Fruit fly (Drosophila melanogaster) whole organism, prepupa: Measurements from ENCODE around the gene Myo81F.

ENCODE experiments used
- CG10631 ChIP-seq: fragments of 200-800 bp; sonication (Bioruptor generic); optimal IDR thresholded peaks from 2 replicates; lab custom pipeline; 2016; ENCODE audit warnings: missing biosample characterization, missing genetic modification characterization
- CG10669 ChIP-seq: fragments of 200-800 bp; sonication (Bioruptor generic); optimal IDR thresholded peaks from 3 replicates; lab custom pipeline; 2018; ENCODE audit warnings: missing biosample characterization, mild to moderate bottlenecking, missing genetic modification characterization, moderate library complexity
- CG1621 ChIP-seq: fragments of 200-800 bp; sonication (Bioruptor generic); optimal IDR thresholded peaks from 3 replicates; lab custom pipeline; 2018; ENCODE audit warnings: missing biosample characterization, mild to moderate bottlenecking, missing genetic modification characterization
- CG32006 ChIP-seq: fragments of 200-800 bp; sonication (Bioruptor generic); optimal IDR thresholded peaks from 3 replicates; lab custom pipeline; 2017; ENCODE audit warnings: missing biosample characterization, mild to moderate bottlenecking, missing genetic modification characterization
- CG3919 ChIP-seq: fragments of 200-800 bp; sonication (Bioruptor generic); optimal IDR thresholded peaks from 3 replicates; lab custom pipeline; 2016; ENCODE audit warnings: missing biosample characterization, missing genetic modification characterization
- CG6163 ChIP-seq: fragments of 200-800 bp; sonication (Bioruptor generic); IDR thresholded peaks from 3 replicates; pipeline ENCODE4 v1.3.6; 2022; ENCODE audit warnings: missing biosample characterization, missing genetic modification characterization
- CG6792 ChIP-seq: fragments of 200-800 bp; sonication (Bioruptor generic); optimal IDR thresholded peaks from 3 replicates; lab custom pipeline; 2016; ENCODE audit warnings: missing biosample characterization, missing genetic modification characterization
- CG6808 ChIP-seq: fragments of 200-800 bp; sonication (Bioruptor generic); optimal IDR thresholded peaks from 3 replicates; lab custom pipeline; 2017; ENCODE audit warnings: missing biosample characterization, missing genetic modification characterization, mild to moderate bottlenecking, moderate library complexity, missing genetic modification reagents
- CG7368 ChIP-seq: fragments of 200-800 bp; sonication (Bioruptor generic); optimal IDR thresholded peaks from 3 replicates; lab custom pipeline; 2016; ENCODE audit warnings: missing biosample characterization, missing genetic modification characterization
- CG8319 ChIP-seq: fragments of 200-800 bp; sonication (Bioruptor generic); optimal IDR thresholded peaks from 3 replicates; lab custom pipeline; 2016; ENCODE audit warnings: missing biosample characterization, missing genetic modification characterization
- CG9139 ChIP-seq: fragments of 200-800 bp; sonication (Bioruptor generic); optimal IDR thresholded peaks from 3 replicates; lab custom pipeline; 2017; ENCODE audit warnings: missing biosample characterization, mild to moderate bottlenecking, missing genetic modification characterization
- Eip75B ChIP-seq: fragments of 200-800 bp; sonication (Bioruptor generic); optimal IDR thresholded peaks from 3 replicates; lab custom pipeline; 2016; ENCODE audit warnings: missing biosample characterization, missing genetic modification characterization
- Ets96B ChIP-seq: fragments of 200-800 bp; optimal IDR thresholded peaks from 2 replicates; lab custom pipeline; 2019; ENCODE audit warnings: missing biosample characterization, mild to moderate bottlenecking, missing genetic modification characterization, moderate library complexity
- Gug ChIP-seq: fragments of 200-800 bp; sonication (Bioruptor generic); IDR thresholded peaks from 2 replicates; pipeline ENCODE4 v1.3.6; 2022; ENCODE audit warnings: missing biosample characterization, missing genetic modification characterization
- Hr38 ChIP-seq: sonication (Bioruptor generic); optimal IDR thresholded peaks from 2 replicates; lab custom pipeline; 2016; ENCODE audit warnings: missing biosample characterization, missing genetic modification characterization
- Hr4 ChIP-seq: fragments of 200-800 bp; sonication (Bioruptor generic); optimal IDR thresholded peaks from 3 replicates; lab custom pipeline; 2016; ENCODE audit warnings: missing biosample characterization, missing genetic modification characterization
- Lpt ChIP-seq: fragments of 200-800 bp; sonication (Bioruptor generic); optimal IDR thresholded peaks from 3 replicates; lab custom pipeline; 2016; ENCODE audit warnings: missing biosample characterization, missing genetic modification characterization
- Met ChIP-seq: fragments of 200-800 bp; sonication (Bioruptor generic); optimal IDR thresholded peaks from 3 replicates; lab custom pipeline; 2016; ENCODE audit warnings: missing biosample characterization, missing genetic modification characterization
- Smox ChIP-seq: fragments of 200-800 bp; sonication (Bioruptor generic); optimal IDR thresholded peaks from 3 replicates; lab custom pipeline; 2016; ENCODE audit warnings: missing biosample characterization, missing genetic modification characterization
- achi ChIP-seq: fragments of 200-800 bp; sonication (Bioruptor generic); optimal IDR thresholded peaks from 3 replicates; lab custom pipeline; 2016; ENCODE audit warnings: missing biosample characterization, missing genetic modification characterization
- acj6 ChIP-seq: fragments of 200-800 bp; sonication (Bioruptor generic); optimal IDR thresholded peaks from 3 replicates; lab custom pipeline; 2016; ENCODE audit warnings: missing biosample characterization, missing genetic modification characterization
- cyc ChIP-seq: fragments of 200-800 bp; sonication (Bioruptor generic); optimal IDR thresholded peaks from 3 replicates; lab custom pipeline; 2016; ENCODE audit warnings: missing biosample characterization, missing genetic modification characterization
- dac ChIP-seq: fragments of 200-800 bp; sonication (Bioruptor generic); optimal IDR thresholded peaks from 2 replicates; lab custom pipeline; 2017; ENCODE audit warnings: missing biosample characterization, mild to moderate bottlenecking, missing genetic modification characterization
- dsx ChIP-seq: fragments of 200-800 bp; optimal IDR thresholded peaks from 3 replicates; lab custom pipeline; 2019; ENCODE audit warnings: missing biosample characterization, mild to moderate bottlenecking, missing genetic modification characterization, moderate library complexity; ENCODE audit not compliant: poor library complexity, severe bottlenecking
- esn ChIP-seq: fragments of 200-800 bp; sonication (Bioruptor generic); optimal IDR thresholded peaks from 2 replicates; lab custom pipeline; 2016; ENCODE audit warnings: missing biosample characterization, mild to moderate bottlenecking, missing genetic modification characterization, moderate library complexity
- fd59A ChIP-seq: fragments of 200-800 bp; sonication (Bioruptor generic); optimal IDR thresholded peaks from 2 replicates; lab custom pipeline; 2017; ENCODE audit warnings: missing biosample characterization, mild to moderate bottlenecking, missing genetic modification characterization, missing genetic modification reagents
- fd85E ChIP-seq: fragments of 200-800 bp; sonication (Bioruptor generic); optimal IDR thresholded peaks from 3 replicates; lab custom pipeline; 2016; ENCODE audit warnings: missing biosample characterization, missing genetic modification characterization
- fkh ChIP-seq: fragments of 200-800 bp; sonication (Bioruptor generic); optimal IDR thresholded peaks from 3 replicates; lab custom pipeline; 2017; ENCODE audit warnings: missing biosample characterization, mild to moderate bottlenecking, missing genetic modification characterization, moderate library complexity
- lz ChIP-seq: fragments of 200-800 bp; sonication (Bioruptor generic); optimal IDR thresholded peaks from 3 replicates; lab custom pipeline; 2016; ENCODE audit warnings: missing biosample characterization, missing genetic modification characterization
- pdm3 ChIP-seq: fragments of 200-800 bp; sonication (Bioruptor generic); optimal IDR thresholded peaks from 3 replicates; lab custom pipeline; 2016; ENCODE audit warnings: missing biosample characterization, missing genetic modification characterization
- ss ChIP-seq, 2 experiments: fragments of 200-800 bp; sonication (Bioruptor generic); optimal IDR thresholded peaks; 2 replicates in 1 of 2; 3 replicates in 1 of 2; lab custom pipeline; 2017 to 2018; ENCODE audit warnings: mild to moderate bottlenecking in 2 of 2, missing biosample characterization in 2 of 2, missing genetic modification characterization in 2 of 2, moderate library complexity in 1 of 2
- svp ChIP-seq: fragments of 200-800 bp; sonication (Bioruptor generic); peaks from one replicate; lab custom pipeline; 2016; ENCODE audit warnings: missing biosample characterization, missing genetic modification characterization
- vri ChIP-seq: fragments of 200-800 bp; sonication (Bioruptor generic); optimal IDR thresholded peaks from 3 replicates; lab custom pipeline; 2016; ENCODE audit warnings: missing biosample characterization, mild to moderate bottlenecking, missing genetic modification characterization

Gene Myo81F

DNA sequence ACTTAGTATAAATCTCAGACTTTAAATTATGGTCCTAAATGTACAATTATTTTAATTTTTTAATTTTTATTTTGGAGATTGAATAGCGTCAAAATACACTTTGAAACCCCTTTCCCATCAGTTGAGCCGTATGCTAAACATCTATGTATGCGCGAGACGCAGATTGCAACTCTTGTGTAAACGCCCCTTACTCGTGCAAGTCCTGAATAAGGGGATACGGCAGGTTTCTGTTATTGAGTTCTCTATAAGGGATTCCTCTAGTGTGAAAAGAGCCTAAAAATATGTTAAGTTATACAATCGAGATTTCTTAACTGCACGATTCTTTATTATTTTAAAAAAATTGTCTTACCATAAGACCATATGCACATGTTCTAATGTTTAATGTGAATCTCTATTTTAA lies at the start of gene Myo81F:
Gene Myo81F (plus strand): TSS at position 378 of the 400 bp plus-strand sequence.
- TF ChIP-seq CG6792 (GFP tag; lab: Kevin White, UChicago) (no peak), ss (GFP tag; optimal IDR thresholded peaks at IDR 0.05; lab: Kevin White, UChicago) (no peak), fd85E (GFP tag; lab: Kevin White, UChicago) (no peak), CG10669 (GFP tag; lab: Kevin White, UChicago) (no peak), CG3919 (GFP tag; lab: Kevin White, UChicago) (no peak), Smox (GFP tag; lab: Kevin White, UChicago) (no peak), Hr38 (GFP tag; lab: Kevin White, UChicago) (no peak)

DNA sequence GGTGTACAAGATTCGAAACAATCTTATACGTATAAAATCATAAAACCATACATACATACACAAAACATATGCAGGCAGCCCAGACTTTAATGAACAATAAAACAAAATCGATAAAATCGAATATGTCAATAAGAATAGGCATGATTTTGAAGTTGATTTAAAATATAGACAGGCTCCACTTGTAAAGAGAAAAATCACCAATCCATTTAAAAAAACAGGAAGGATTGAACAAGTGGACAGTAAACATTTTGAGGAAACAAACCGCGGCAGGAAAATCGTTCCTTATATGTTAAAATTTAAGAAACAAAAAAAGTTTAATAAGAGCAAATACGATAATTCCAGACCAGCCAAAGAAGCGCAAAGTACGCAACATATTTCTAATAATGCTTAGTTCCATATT lies 645.7 kb downstream of the Myo81F start:
- TF ChIP-seq pdm3 (GFP tag; lab: Kevin White, UChicago): no peak
- no peak for TF ChIP-seq CG9139 (GFP tag; lab: Kevin White, UChicago)
- no peak for TF ChIP-seq CG1621 (tag; lab: Kevin White, UChicago)
- no peak for TF ChIP-seq CG10669 (GFP tag; lab: Kevin White, UChicago)

DNA sequence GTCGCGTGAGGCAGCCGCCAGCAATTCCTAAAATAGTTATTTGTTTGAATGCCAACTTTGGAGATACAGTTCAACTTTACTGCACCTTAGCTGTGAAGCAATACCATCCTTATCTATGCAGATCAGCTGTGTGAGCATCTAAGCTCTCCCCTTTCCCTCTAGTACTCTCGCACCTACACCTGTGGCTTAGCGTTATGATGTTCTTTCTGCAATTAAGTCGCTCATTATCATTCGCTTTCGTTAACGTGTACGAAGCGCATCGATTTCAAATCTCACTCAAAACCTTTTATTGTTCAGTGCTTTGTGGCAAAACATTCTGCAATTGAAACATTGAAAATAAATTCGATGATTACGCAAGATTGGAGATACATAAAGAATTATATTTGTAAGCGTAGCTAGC lies 888.7 kb downstream of the Myo81F start:
- TF ChIP-seq Eip75B (GFP tag; lab: Kevin White, UChicago): no peak
- TF ChIP-seq fd59A: no peak
- TF ChIP-seq Hr38 (GFP tag; lab: Kevin White, UChicago): no peak
- no peak for TF ChIP-seq CG3919 (GFP tag; lab: Kevin White, UChicago)
- TF ChIP-seq achi (GFP tag; lab: Kevin White, UChicago): no peak

DNA sequence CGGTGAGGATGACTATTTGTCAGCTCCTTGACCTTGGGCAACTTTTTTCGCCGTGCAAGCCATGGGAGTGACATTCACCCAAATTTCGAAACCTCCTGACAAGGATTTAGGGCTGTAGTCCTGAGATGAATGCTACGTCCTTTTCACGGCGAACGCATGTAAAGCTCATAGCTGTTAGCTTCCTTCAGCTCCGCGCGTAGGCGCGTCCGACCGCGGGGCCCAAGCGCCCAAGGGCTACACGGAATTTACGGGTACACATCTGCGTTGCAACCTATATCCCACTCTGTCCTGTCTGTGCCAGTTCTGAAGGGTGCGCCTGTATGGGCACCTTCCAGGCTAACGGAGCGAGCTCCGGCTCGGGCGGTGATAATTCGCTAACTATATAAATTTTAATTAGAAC lies 1300.1 kb downstream of the Myo81F start:
- no peak for TF ChIP-seq CG10631 (GFP tag; lab: Kevin White, UChicago)
- no peak for TF ChIP-seq vri (GFP tag; lab: Kevin White, UChicago)
- TF ChIP-seq svp (GFP tag; lab: Kevin White, UChicago): no peak
- TF ChIP-seq CG8319: no peak
- no peak for TF ChIP-seq Ets96B (tag; lab: Kevin White, UChicago)
- no peak for TF ChIP-seq Hr38 (GFP tag; lab: Kevin White, UChicago)
- no peak for TF ChIP-seq fkh (GFP tag; lab: Kevin White, UChicago)
- no peak for TF ChIP-seq CG32006 (GFP tag; lab: Kevin White, UChicago)
- TF ChIP-seq Lpt (GFP tag; lab: Kevin White, UChicago): no peak
- TF ChIP-seq CG3919 (GFP tag; lab: Kevin White, UChicago): no peak
- no peak for TF ChIP-seq dsx (GFP tag; lab: Kevin White, UChicago)
- no peak for TF ChIP-seq CG1621 (tag; lab: Kevin White, UChicago)
- TF ChIP-seq Eip75B (GFP tag; lab: Kevin White, UChicago): no peak
- TF ChIP-seq lz: no peak
- no peak for TF ChIP-seq Hr4 (GFP tag; lab: Kevin White, UChicago)
- TF ChIP-seq dac: no peak
- no peak for TF ChIP-seq cyc (GFP tag; lab: Kevin White, UChicago)

DNA sequence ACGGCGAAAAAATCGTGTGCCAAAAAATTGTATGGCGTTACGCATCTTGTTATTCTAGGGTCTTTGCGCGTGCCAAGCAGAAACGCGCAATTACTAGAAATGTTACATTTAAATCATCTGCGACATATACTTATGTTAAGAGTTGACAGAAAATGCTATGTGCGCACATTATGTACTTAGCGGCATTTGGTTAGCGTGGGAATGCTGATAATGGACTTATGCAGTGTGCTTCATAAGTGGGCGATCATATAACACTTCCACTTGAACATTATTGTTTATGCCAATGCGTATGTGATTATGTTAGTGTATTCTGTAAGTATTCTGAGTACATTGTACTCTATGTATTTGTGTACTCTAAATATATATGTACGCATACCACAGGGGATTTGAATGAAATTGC lies 1544.1 kb downstream of the Myo81F start:
- TF ChIP-seq Gug (no peak), CG6163 (no peak), Hr4 (GFP tag; lab: Kevin White, UChicago) (no peak), CG32006 (GFP tag; lab: Kevin White, UChicago) (no peak), fd85E (GFP tag; lab: Kevin White, UChicago) (no peak), dsx (GFP tag; lab: Kevin White, UChicago) (no peak), CG9139 (GFP tag; lab: Kevin White, UChicago) (no peak), Met (GFP tag; lab: Kevin White, UChicago) (no peak), CG6808 (GFP tag; lab: Kevin White, UChicago) (no peak), esn (GFP tag; lab: Kevin White, UChicago) (no peak), CG7368 (GFP tag; lab: Kevin White, UChicago) (no peak), acj6 (GFP tag; lab: Kevin White, UChicago) (no peak), vri (GFP tag; lab: Kevin White, UChicago) (no peak)
